Fruit fly (Drosophila melanogaster): Measurements from ENCODE around the gene nero.
A peak's percentile ranks its signal among the peaks of the same experiment; 100 is the strongest.

The nero gene

DNA sequence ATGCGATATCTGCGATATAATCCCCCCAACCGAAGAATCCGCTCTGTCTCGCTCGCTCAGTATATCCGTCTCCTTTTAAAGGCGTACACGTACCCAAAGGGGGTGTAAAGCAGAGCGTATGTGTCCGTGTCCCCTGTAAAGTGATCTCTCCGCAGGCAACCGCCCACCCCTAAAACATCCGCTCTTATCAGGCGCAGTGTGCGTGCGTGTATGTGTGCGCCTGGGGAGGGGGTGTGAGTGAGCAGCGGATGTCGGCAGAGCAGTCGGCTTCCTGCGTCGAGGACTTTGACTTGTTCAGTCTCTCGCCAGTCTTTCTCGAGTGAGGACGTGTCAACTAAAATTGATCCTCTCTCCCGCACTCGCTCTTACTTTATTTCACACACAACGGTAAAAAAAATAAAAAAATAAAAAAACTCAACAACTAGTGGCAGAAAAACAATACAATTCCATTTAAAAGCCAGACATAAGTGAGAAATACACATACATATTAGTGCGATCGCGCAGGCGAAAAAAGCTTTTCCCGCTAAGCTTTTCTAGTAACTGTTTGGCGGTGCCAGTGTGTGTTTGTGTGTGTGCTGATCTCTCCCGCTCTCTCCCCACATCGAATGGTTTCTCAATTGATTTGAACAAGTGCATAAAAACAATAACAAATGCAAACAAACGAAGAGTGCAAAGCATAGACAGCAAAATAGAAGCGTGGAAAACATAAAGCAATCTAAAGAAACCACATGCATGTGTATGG, 21.7 kb downstream of the nero start (continued):
- no peak for TF ChIP-seq CG13424 (tag; optimal IDR thresholded peaks at IDR 0.05)
- no peak for TF ChIP-seq HHEX (GFP tag; optimal IDR thresholded peaks at IDR 0.05)
- TF ChIP-seq Ets65A (GFP tag), result peak; percentile 36
- TF ChIP-seq CG14710 (tag; optimal IDR thresholded peaks at IDR 0.05), result no peak
- TF ChIP-seq CG3281 (GFP tag; optimal IDR thresholded peaks at IDR 0.05), result no peak
- TF ChIP-seq Dek (tag; optimal IDR thresholded peaks at IDR 0.05), result no peak
- TF ChIP-seq CG1792 (GFP tag; optimal IDR thresholded peaks at IDR 0.05), result no peak
- TF ChIP-seq ro (GFP tag; IDR thresholded peaks at IDR 0.05), result no peak
- TF ChIP-seq crol (GFP tag; IDR thresholded peaks at IDR 0.05), result peak; percentile 71
- TF ChIP-seq CG30403 (GFP tag; optimal IDR thresholded peaks at IDR 0.05), result no peak
- TF ChIP-seq CG10274 (GFP tag; optimal IDR thresholded peaks at IDR 0.05), result no peak
- TF ChIP-seq zf30C (GFP tag; optimal IDR thresholded peaks at IDR 0.05), result no peak
- no peak for TF ChIP-seq exex (tag; optimal IDR thresholded peaks at IDR 0.05)
- peak; percentile 11 for TF ChIP-seq Vsx1 (GFP tag; optimal IDR thresholded peaks at IDR 0.05)
- no peak for TF ChIP-seq trem (tag; optimal IDR thresholded peaks at IDR 0.05)
- TF ChIP-seq Scr (GFP tag; IDR thresholded peaks at IDR 0.05; ENCODE audit: partially characterized antibody), result 0 out of 2 replicates have a peak, but pooled peaks have one; percentile 15
- TF ChIP-seq Sox102F (GFP tag; optimal IDR thresholded peaks at IDR 0.05), result no peak
- no peak for TF ChIP-seq CG7963 (GFP tag; IDR thresholded peaks at IDR 0.05; ENCODE audit: partially characterized antibody)
- no peak for TF ChIP-seq usp (GFP tag; optimal IDR thresholded peaks at IDR 0.05)
- no peak for TF ChIP-seq CG6654 (GFP tag; optimal IDR thresholded peaks at IDR 0.05)
- no peak for TF ChIP-seq Aef1 (GFP tag; IDR thresholded peaks at IDR 0.05)
- no peak for TF ChIP-seq CG12391 (tag; optimal IDR thresholded peaks at IDR 0.05)
- TF ChIP-seq CG11247 (GFP tag; IDR thresholded peaks at IDR 0.05), result no peak
- TF ChIP-seq Nf-YA (GFP tag; IDR thresholded peaks at IDR 0.05), result no peak
- TF ChIP-seq ham (GFP tag; IDR thresholded peaks at IDR 0.05), result no peak
- TF ChIP-seq Fer3 (tag; optimal IDR thresholded peaks at IDR 0.05), result no peak
- no peak for TF ChIP-seq eve (GFP tag; optimal IDR thresholded peaks at IDR 0.05)
- no peak for TF ChIP-seq CG9876 (GFP tag; optimal IDR thresholded peaks at IDR 0.05)
- no peak for TF ChIP-seq Ets97D (GFP tag; optimal IDR thresholded peaks at IDR 0.05)
- TF ChIP-seq ken (GFP tag; IDR thresholded peaks at IDR 0.05), result no peak
- peak; percentile 64 for TF ChIP-seq chn (GFP tag; optimal IDR thresholded peaks at IDR 0.05)
- peak; percentile 9 for TF ChIP-seq CG10462 (GFP tag; optimal IDR thresholded peaks at IDR 0.05)
- no peak for TF ChIP-seq CG31365 (tag; optimal IDR thresholded peaks at IDR 0.05)
- no peak for TF ChIP-seq Mrtf (GFP tag; IDR thresholded peaks at IDR 0.05)
- no peak for TF ChIP-seq chif (GFP tag; optimal IDR thresholded peaks at IDR 0.05)
- TF ChIP-seq so (GFP tag; IDR thresholded peaks at IDR 0.05), result 0 out of 3 replicates have a peak, but pooled peaks have one; percentile 29
- no peak for TF ChIP-seq fd3F (GFP tag; optimal IDR thresholded peaks at IDR 0.05)
- no peak for TF ChIP-seq zen (tag; optimal IDR thresholded peaks at IDR 0.05)
- TF ChIP-seq Asciz (GFP tag; optimal IDR thresholded peaks at IDR 0.05), result peak; percentile 37
- 0 out of 4 replicates have a peak, but pooled peaks have one; percentile 55 for TF ChIP-seq chinmo (GFP tag; IDR thresholded peaks at IDR 0.05; ENCODE audit: partially characterized antibody)
- no peak for TF ChIP-seq CG2116 (GFP tag; optimal IDR thresholded peaks at IDR 0.05)
- no peak for TF ChIP-seq sob (GFP tag; IDR thresholded peaks at IDR 0.05)
- TF ChIP-seq gcm2 (GFP tag; optimal IDR thresholded peaks at IDR 0.05), result no peak
- no peak for TF ChIP-seq tio (GFP tag; optimal IDR thresholded peaks at IDR 0.05)
- TF ChIP-seq Gug (GFP tag; IDR thresholded peaks at IDR 0.05), result no peak
- TF ChIP-seq psq (GFP tag; optimal IDR thresholded peaks at IDR 0.05), result no peak
- TF ChIP-seq sisA (GFP tag; IDR thresholded peaks at IDR 0.05), result no peak
- no peak for TF ChIP-seq dan (GFP tag; IDR thresholded peaks at IDR 0.05)
- no peak for TF ChIP-seq CG4854 (GFP tag; optimal IDR thresholded peaks at IDR 0.05)
- no peak for TF ChIP-seq CG11696 (GFP tag; IDR thresholded peaks at IDR 0.05)
- TF ChIP-seq Dfd (GFP tag; optimal IDR thresholded peaks at IDR 0.05), result no peak
